Worm (Caenorhabditis elegans): ENCODE data around the gene F21C10.9.

F21C10.9 gene

ce11 chrV:9059468-9059867 is 39.0 kb downstream of the F21C10.9 start, which contains the start of the genes C25E10.16 and C25E10.13:
TSS of gene C25E10.16 (minus strand) at chrV:9059568.
TSS of gene C25E10.13 (plus strand) at chrV:9059723.
- TF ChIP-seq dox-1 (GFP tag; IDR thresholded peaks at IDR 0.05) (no peak), snpc-3.4 (tag; optimal IDR thresholded peaks at IDR 0.05) (no peak), rcor-1 (GFP tag; IDR thresholded peaks at IDR 0.05) (no peak), nfya-1 (tag; optimal IDR thresholded peaks at IDR 0.05; ENCODE audit: borderline replicate concordance, insufficient read depth) (no peak), ztf-22 (GFP tag; optimal IDR thresholded peaks at IDR 0.05) (no peak), Y95B8A.8 (GFP tag; IDR thresholded peaks at IDR 0.05) (no peak), him-1 (tag; optimal IDR thresholded peaks at IDR 0.05) (no peak), ztf-18 (tag; optimal IDR thresholded peaks at IDR 0.05) (no peak), B0336.3 (GFP tag; IDR thresholded peaks at IDR 0.05) (no peak), sptf-2 (GFP tag; optimal IDR thresholded peaks at IDR 0.05) (no peak), ceh-79 (tag; optimal IDR thresholded peaks at IDR 0.05) (no peak), nfya-2 (GFP tag; IDR thresholded peaks at IDR 0.05) (no peak), ekl-4 (GFP tag; IDR thresholded peaks at IDR 0.05) (no peak), B0035.1 (tag; optimal IDR thresholded peaks at IDR 0.05) (no peak), hrde-1 (tag; optimal IDR thresholded peaks at IDR 0.05; ENCODE audit: borderline replicate concordance) (no peak), egl-18 (GFP tag; IDR thresholded peaks at IDR 0.05) (no peak), egrh-3 (GFP tag; IDR thresholded peaks at IDR 0.05) (no peak), pha-4 (tag; optimal IDR thresholded peaks at IDR 0.05) (no peak), T07F8.4 (tag; optimal IDR thresholded peaks at IDR 0.05) (no peak), attf-3 (GFP tag; conservative IDR thresholded peaks at IDR 0.05) (no peak)

ce11 chrV:9058627-9059026 is 39.9 kb downstream of the F21C10.9 start, which contains the start of gene C25E10.11:
TSS of gene C25E10.11 (minus strand) at chrV:9058727.
- TF ChIP-seq lsy-27 (tag; optimal IDR thresholded peaks at IDR 0.05; ENCODE audit: borderline replicate concordance, insufficient read depth) (no peak), him-1 (tag; optimal IDR thresholded peaks at IDR 0.05) (no peak), C06A6.2 (GFP tag; conservative IDR thresholded peaks at IDR 0.05) (no peak), ceh-91 (GFP tag; IDR thresholded peaks at IDR 0.05) (no peak)

- TF ChIP-seq ccch-3 (GFP tag; optimal IDR thresholded peaks at IDR 0.05) (no peak), dpl-1 (GFP tag; optimal IDR thresholded peaks at IDR 0.05) (no peak), snpc-1.3 (tag; optimal IDR thresholded peaks at IDR 0.05; ENCODE audit: insufficient read depth) (no peak), lin-40 (tag; optimal IDR thresholded peaks at IDR 0.05) (no peak), hlh-26 (GFP tag; conservative IDR thresholded peaks at IDR 0.05) (no peak), egrh-3 (GFP tag; IDR thresholded peaks at IDR 0.05) (no peak), gei-17 (GFP tag; optimal IDR thresholded peaks at IDR 0.05) (no peak), F52B5.7 (tag; optimal IDR thresholded peaks at IDR 0.05) (no peak), ztf-3 (GFP tag; optimal IDR thresholded peaks at IDR 0.05) (no peak), ZK185.1 (tag; optimal IDR thresholded peaks at IDR 0.05; ENCODE audit: poor library complexity, severe bottlenecking) (no peak), dox-1 (GFP tag; IDR thresholded peaks at IDR 0.05) (no peak), F57A8.1 (GFP tag; optimal IDR thresholded peaks at IDR 0.05) (no peak), Y79H2A.3 (GFP tag; conservative IDR thresholded peaks at IDR 0.05) (no peak), T07F8.4 (tag; optimal IDR thresholded peaks at IDR 0.05) (no peak), him-1 (tag; optimal IDR thresholded peaks at IDR 0.05) (no peak), egl-44 (GFP tag; IDR thresholded peaks at IDR 0.05) (no peak), lag-1 (GFP tag; IDR thresholded peaks at IDR 0.05) (no peak), ceh-79 (tag; optimal IDR thresholded peaks at IDR 0.05) (no peak), aptf-3 (GFP tag; IDR thresholded peaks at IDR 0.05) (no peak)
These were observed 42.2 kb downstream of the F21C10.9 start, which contains the start of gene C25E10.10 for ce11 chrV:9056253-9056652. TSS of gene C25E10.10 (minus strand) at chrV:9056353.

Data from whole organism, young adult.